Worm (Caenorhabditis elegans) whole organism, L3 larva: ENCODE data around the gene dgk-1.

ENCODE experiments used
- R02D3.7 ChIP-seq: fragments of 150-350 bp; optimal IDR thresholded peaks from 2 replicates; lab custom pipeline; 2014; ENCODE audit warnings: missing biosample characterization, missing genetic modification characterization
- ZK546.5 ChIP-seq: sonication (generic microtip); optimal IDR thresholded peaks from 2 replicates; lab custom pipeline; 2017; ENCODE audit warnings: missing biosample characterization, missing genetic modification characterization
- aly-2 ChIP-seq: fragments of 150-350 bp; optimal IDR thresholded peaks from 2 replicates; lab custom pipeline; 2014; ENCODE audit warnings: missing biosample characterization, missing genetic modification characterization
- ama-1 ChIP-seq: fragments of 150-350 bp; optimal IDR thresholded peaks from 2 replicates; lab custom pipeline; 2018
- ceh-16 ChIP-seq: sonication (generic microtip); optimal IDR thresholded peaks from 2 replicates; lab custom pipeline; 2017; ENCODE audit warnings: missing biosample characterization, missing genetic modification characterization
- ceh-28 ChIP-seq: fragments of 150-350 bp; optimal IDR thresholded peaks from 2 replicates; lab custom pipeline; 2014; ENCODE audit warnings: missing biosample characterization, missing genetic modification reagents, missing genetic modification characterization
- ceh-82 ChIP-seq: fragments of 150-350 bp; optimal IDR thresholded peaks from 2 replicates; lab custom pipeline; 2014; ENCODE audit warnings: missing biosample characterization, missing genetic modification characterization
- ceh-9 ChIP-seq: sonication (generic microtip); optimal IDR thresholded peaks from 2 replicates; lab custom pipeline; 2018; ENCODE audit warnings: missing biosample characterization, missing genetic modification characterization
- egl-5 ChIP-seq: fragments of 150-350 bp; optimal IDR thresholded peaks from 2 replicates; lab custom pipeline; 2017; ENCODE audit warnings: missing biosample characterization, missing genetic modification reagents, missing genetic modification characterization, inconsistent platforms
- elt-1 ChIP-seq: fragments of 150-350 bp; optimal IDR thresholded peaks from 2 replicates; lab custom pipeline; 2014; ENCODE audit warnings: missing biosample characterization, missing genetic modification characterization
- elt-2 ChIP-seq: sonication (generic microtip); optimal IDR thresholded peaks from 2 replicates; lab custom pipeline; 2016; ENCODE audit warnings: missing genetic modification reagents, mild to moderate bottlenecking, missing genetic modification characterization, missing compliant biosample characterization
- eor-1 ChIP-seq, 2 experiments: fragments of 150-350 bp; optimal IDR thresholded peaks; 2 replicates each; lab custom pipeline; 2014 to 2018; ENCODE audit warnings: missing biosample characterization in 2 of 2, missing genetic modification characterization in 2 of 2
- fkh-10 ChIP-seq: sonication (generic microtip); optimal IDR thresholded peaks from 2 replicates; lab custom pipeline; 2017; ENCODE audit warnings: missing biosample characterization, missing genetic modification reagents, missing genetic modification characterization
- fkh-2 ChIP-seq: fragments of 150-350 bp; optimal IDR thresholded peaks from 2 replicates; lab custom pipeline; 2014; ENCODE audit warnings: missing biosample characterization, missing genetic modification reagents, missing genetic modification characterization
- fos-1 ChIP-seq: fragments of 150-350 bp; optimal IDR thresholded peaks from 2 replicates; lab custom pipeline; 2014; ENCODE audit warnings: missing biosample characterization, missing genetic modification characterization
- hmg-11 ChIP-seq: sonication (generic microtip); optimal IDR thresholded peaks from 2 replicates; lab custom pipeline; 2016; ENCODE audit warnings: missing genetic modification characterization, missing compliant biosample characterization
- jun-1 ChIP-seq: fragments of 150-350 bp; optimal IDR thresholded peaks from 2 replicates; lab custom pipeline; 2014; ENCODE audit warnings: missing biosample characterization, missing genetic modification reagents, missing genetic modification characterization
- lin-15B ChIP-seq: fragments of 150-350 bp; optimal IDR thresholded peaks from 2 replicates; lab custom pipeline; 2014; ENCODE audit warnings: missing biosample characterization, missing genetic modification characterization
- lin-39 ChIP-seq: fragments of 150-350 bp; optimal IDR thresholded peaks from 2 replicates; lab custom pipeline; 2018; ENCODE audit warnings: missing biosample characterization, missing genetic modification reagents, missing genetic modification characterization
- lsy-12 ChIP-seq: sonication (generic microtip); optimal IDR thresholded peaks from 2 replicates; lab custom pipeline; 2016; ENCODE audit warnings: mild to moderate bottlenecking, missing genetic modification characterization, missing compliant biosample characterization
- mdl-1 ChIP-seq: fragments of 150-350 bp; optimal IDR thresholded peaks from 2 replicates; lab custom pipeline; 2014; ENCODE audit warnings: missing biosample characterization, missing genetic modification characterization
- mml-1 ChIP-seq: fragments of 150-350 bp; sonication (generic microtip); optimal IDR thresholded peaks from 3 replicates; lab custom pipeline; 2014; ENCODE audit warnings: missing biosample characterization, missing genetic modification characterization
- nfya-1 ChIP-seq: sonication (generic microtip); optimal IDR thresholded peaks from 2 replicates; lab custom pipeline; 2017; ENCODE audit warnings: missing genetic modification characterization, mild to moderate bottlenecking, missing compliant biosample characterization, antibody characterized with exemption, moderate library complexity; ENCODE audit not compliant: insufficient read depth
- nhr-11 ChIP-seq: fragments of 150-350 bp; optimal IDR thresholded peaks from 2 replicates; lab custom pipeline; 2014; ENCODE audit warnings: missing biosample characterization, missing genetic modification characterization
- nhr-12 ChIP-seq: fragments of 150-350 bp; optimal IDR thresholded peaks from 2 replicates; lab custom pipeline; 2014; ENCODE audit warnings: missing biosample characterization, missing genetic modification characterization
- nhr-23 ChIP-seq: fragments of 150-350 bp; optimal IDR thresholded peaks from 2 replicates; lab custom pipeline; 2014; ENCODE audit warnings: missing biosample characterization, missing genetic modification reagents, missing genetic modification characterization
- nhr-237 ChIP-seq: fragments of 150-350 bp; optimal IDR thresholded peaks from 2 replicates; lab custom pipeline; 2014; ENCODE audit warnings: missing biosample characterization, missing genetic modification characterization
- nhr-25 ChIP-seq: sonication (generic microtip); optimal IDR thresholded peaks from 2 replicates; lab custom pipeline; 2017; ENCODE audit warnings: missing biosample characterization, missing genetic modification characterization
- nhr-28 ChIP-seq: fragments of 150-350 bp; optimal IDR thresholded peaks from 2 replicates; lab custom pipeline; 2014; ENCODE audit warnings: missing biosample characterization, missing genetic modification characterization
- nhr-43 ChIP-seq: sonication (generic microtip); optimal IDR thresholded peaks from 2 replicates; lab custom pipeline; 2016; ENCODE audit warnings: mild to moderate bottlenecking, missing genetic modification characterization, missing compliant biosample characterization; ENCODE audit not compliant: poor library complexity, severe bottlenecking
- nhr-76 ChIP-seq: fragments of 150-350 bp; sonication (generic microtip); optimal IDR thresholded peaks from 5 replicates; lab custom pipeline; 2014; ENCODE audit warnings: missing biosample characterization, missing genetic modification characterization
- nhr-77 ChIP-seq: fragments of 150-350 bp; optimal IDR thresholded peaks from 2 replicates; lab custom pipeline; 2014; ENCODE audit warnings: missing biosample characterization, missing genetic modification characterization
- pha-4 ChIP-seq: fragments of 150-350 bp; optimal IDR thresholded peaks from 2 replicates; lab custom pipeline; 2014; ENCODE audit warnings: missing biosample characterization, missing genetic modification reagents, missing genetic modification characterization
- sea-2 ChIP-seq: fragments of 150-350 bp; sonication (generic microtip); optimal IDR thresholded peaks from 4 replicates; lab custom pipeline; 2014; ENCODE audit warnings: missing biosample characterization, missing genetic modification reagents, missing genetic modification characterization
- snpc-4 ChIP-seq: fragments of 150-350 bp; optimal IDR thresholded peaks from 2 replicates; lab custom pipeline; 2014; ENCODE audit warnings: missing biosample characterization, missing genetic modification characterization
- unc-39 ChIP-seq: sonication (generic microtip); optimal IDR thresholded peaks from 4 replicates; lab custom pipeline; 2017; ENCODE audit warnings: missing biosample characterization, missing genetic modification characterization
- unc-62 ChIP-seq: fragments of 150-350 bp; sonication (generic microtip); optimal IDR thresholded peaks from 4 replicates; lab custom pipeline; 2014; ENCODE audit warnings: missing biosample characterization, missing genetic modification reagents, missing genetic modification characterization
- zag-1 ChIP-seq: fragments of 150-350 bp; optimal IDR thresholded peaks from 2 replicates; lab custom pipeline; 2014; ENCODE audit warnings: missing biosample characterization, missing genetic modification characterization
- ztf-11 ChIP-seq: fragments of 150-350 bp; optimal IDR thresholded peaks from 2 replicates; lab custom pipeline; 2014; ENCODE audit warnings: missing biosample characterization, missing genetic modification characterization
- ztf-4 ChIP-seq: fragments of 150-350 bp; optimal IDR thresholded peaks from 2 replicates; lab custom pipeline; 2014; ENCODE audit warnings: missing biosample characterization, missing genetic modification characterization

dgk-1 gene

DNA sequence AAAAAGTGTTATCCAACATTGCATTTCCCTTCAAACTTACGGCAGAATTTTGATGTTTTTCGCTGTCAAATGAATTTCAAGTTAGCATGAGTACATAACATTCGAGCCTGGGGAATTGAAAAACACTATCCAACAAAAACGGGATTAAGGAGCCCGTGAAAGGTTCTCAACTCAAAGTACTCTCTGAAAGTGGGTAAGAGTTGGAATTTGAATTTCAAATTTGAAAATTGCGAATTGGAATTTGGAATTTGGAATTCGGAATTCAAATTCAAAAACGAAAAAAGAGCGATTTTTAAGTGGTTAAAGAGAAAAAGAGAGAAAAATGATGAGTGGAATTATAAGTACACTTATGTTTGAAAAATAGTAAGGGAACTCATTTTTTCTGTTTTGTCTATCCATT is at the start of gene dgk-1, which contains the start of gene C09E10.3:
dgk-1 (minus strand) TSS at position 183 of the 400 bp plus-strand sequence.
C09E10.3 (minus strand) TSS at position 101 of the 400 bp plus-strand sequence.
- no peak for TF ChIP-seq ceh-82 (tag; lab: Kevin White, UChicago)
- no peak for TF ChIP-seq eor-1 (tag; optimal IDR thresholded peaks at IDR 0.05; lab: Kevin White, UChicago)
- TF ChIP-seq ceh-28: no peak
- TF ChIP-seq nhr-76 (tag; lab: Kevin White, UChicago): no peak
- TF ChIP-seq lsy-12 (tag; lab: Kevin White, UChicago): no peak
- TF ChIP-seq nhr-11 (tag; lab: Kevin White, UChicago): no peak
- TF ChIP-seq zag-1 (tag; lab: Kevin White, UChicago): no peak
- no peak for TF ChIP-seq mml-1 (tag; lab: Kevin White, UChicago)
- TF ChIP-seq ztf-11 (tag; lab: Kevin White, UChicago): no peak
- TF ChIP-seq nhr-12 (tag; lab: Kevin White, UChicago): no peak

ce11 chrX:1038347-1038746 is 47.1 kb upstream of the dgk-1 start, which contains the start of gene F55A4.7:
Gene F55A4.7, minus strand, starts transcription at chrX:1038447.
- TF ChIP-seq fkh-10 (GFP tag; lab: Kevin White, UChicago) (no peak), ceh-28 (no peak), ceh-16 (tag; lab: Kevin White, UChicago) (no peak), snpc-4 (tag; lab: Kevin White, UChicago) (no peak), ZK546.5 (tag; lab: Kevin White, UChicago) (no peak), nhr-237 (no peak), unc-39 (tag; lab: Kevin White, UChicago) (no peak), eor-1 (tag; optimal IDR thresholded peaks at IDR 0.05; lab: Kevin White, UChicago) (no peak), R02D3.7 (no peak), nhr-76 (tag; lab: Kevin White, UChicago) (no peak), pha-4 (tag; lab: Kevin White, UChicago) (no peak), fos-1 (tag; lab: Kevin White, UChicago) (no peak), jun-1 (tag; lab: Kevin White, UChicago) (no peak)

ce11 chrX:1035039-1035598 is 43.9 kb upstream of the dgk-1 start, which contains the start of the genes stau-1 and sec-22:
Gene stau-1, minus strand, starts transcription at chrX:1035286.
Gene sec-22, plus strand, starts transcription at chrX:1035548.
- TF ChIP-seq nhr-237 (no peak), mdl-1 (tag; lab: Kevin White, UChicago) (no peak), elt-1 (no peak), hmg-11 (tag; lab: Kevin White, UChicago) (peak; percentile 64), fkh-2 (tag; lab: Kevin White, UChicago) (no peak), jun-1 (tag; lab: Kevin White, UChicago) (no peak), mml-1 (tag; lab: Kevin White, UChicago) (no peak), nhr-23 (tag; lab: Kevin White, UChicago) (no peak), pha-4 (tag; lab: Kevin White, UChicago) (peak; percentile 50), ztf-4 (no peak), lsy-12 (tag; lab: Kevin White, UChicago) (no peak), lin-15B (tag; lab: Kevin White, UChicago) (peak; percentile 58), nhr-76 (tag; lab: Kevin White, UChicago) (no peak), nhr-12 (tag; lab: Kevin White, UChicago) (no peak), unc-39 (tag; lab: Kevin White, UChicago) (no peak), ZK546.5 (tag; lab: Kevin White, UChicago) (no peak), aly-2 (no peak), nhr-77 (tag; lab: Kevin White, UChicago) (no peak), unc-62 (no peak), nhr-25 (no peak), elt-2 (tag; lab: Kevin White, UChicago) (peak; percentile 20), eor-1 (tag; optimal IDR thresholded peaks at IDR 0.05; lab: Kevin White, UChicago) (no peak), ceh-28 (peak; percentile 53), nhr-28 (tag; lab: Kevin White, UChicago) (no peak), ama-1 (lab: Kevin White, UChicago) (no peak), egl-5 (tag; lab: Kevin White, UChicago) (no peak), snpc-4 (tag; lab: Kevin White, UChicago) (peak; percentile 51), nhr-11 (tag; lab: Kevin White, UChicago) (no peak), nhr-43 (tag; lab: Kevin White, UChicago) (no peak), ceh-9 (tag; lab: Kevin White, UChicago) (no peak), fos-1 (tag; lab: Kevin White, UChicago) (no peak), fkh-10 (GFP tag; lab: Kevin White, UChicago) (no peak), ceh-82 (tag; lab: Kevin White, UChicago) (no peak), lin-39 (tag; lab: Kevin White, UChicago) (peak; percentile 60), zag-1 (tag; lab: Kevin White, UChicago) (no peak), nfya-1 (tag; lab: Kevin White, UChicago) (peak; percentile 66), sea-2 (GFP tag; lab: Kevin White, UChicago) (no peak)
- TF ChIP-seq, all 47 proteins: peak for 8
